Worm (Caenorhabditis elegans) whole organism, midembryonic: ENCODE measurements around the gene F22F7.12.

Source experiments
- flt-1 ChIP-seq: fragments of 200-800 bp; sonication (Bioruptor generic); IDR thresholded peaks from 2 replicates; pipeline ENCODE4 v1.3.6; 2022; ENCODE audit warnings: missing genetic modification characterization, missing compliant biosample characterization
- klf-2 ChIP-seq: fragments of 200-800 bp; sonication (Bioruptor generic); conservative IDR thresholded peaks from 2 replicates; pipeline ENCODE4 v1.3.6; 2022; ENCODE audit warnings: missing genetic modification reagents, missing genetic modification characterization, missing compliant biosample characterization
- med-1 ChIP-seq: sonication (generic microtip); optimal IDR thresholded peaks from 2 replicates; lab custom pipeline; 2017; ENCODE audit warnings: missing genetic modification characterization, mild to moderate bottlenecking, missing compliant biosample characterization, antibody characterized with exemption, missing genetic modification reagents; ENCODE audit not compliant: insufficient read depth
- tab-1 ChIP-seq: fragments of 200-800 bp; sonication (Bioruptor generic); IDR thresholded peaks from 2 replicates; pipeline ENCODE4 v1.3.6; 2022; ENCODE audit warnings: missing genetic modification characterization, missing compliant biosample characterization

- TF ChIP-seq flt-1 (GFP tag; lab: Robert Waterston, UW), result no peak
- TF ChIP-seq klf-2 (GFP tag; lab: Robert Waterston, UW), result no peak
- TF ChIP-seq med-1 (GFP tag; lab: Kevin White, UChicago), result no peak
- no peak for TF ChIP-seq tab-1 (GFP tag; lab: Robert Waterston, UW)
Observed at ce11 chrV:2095772-2096171, 48.5 kb downstream of the F22F7.12 start, which contains the start of gene clec-207.
